Fruit fly (Drosophila melanogaster) whole organism, embryonic: ENCODE results near the gene osp.

Source experiments
- CG14667 ChIP-seq: fragments of 200-800 bp; sonication (Bioruptor generic); IDR thresholded peaks from 2 replicates; pipeline ENCODE4 v1.3.6; 2022; ENCODE audit warnings: missing biosample characterization, missing genetic modification characterization
- CG15479 ChIP-seq: fragments of 200-800 bp; sonication (Bioruptor generic); optimal IDR thresholded peaks from 3 replicates; lab custom pipeline; 2019; ENCODE audit warnings: missing biosample characterization, mild to moderate bottlenecking, missing genetic modification characterization, moderate library complexity
- CG7556 ChIP-seq: fragments of 200-800 bp; sonication (Bioruptor generic); optimal IDR thresholded peaks from 2 replicates; lab custom pipeline; 2017; ENCODE audit warnings: missing biosample characterization, mild to moderate bottlenecking, missing genetic modification characterization
- Dp ChIP-seq: fragments of 200-800 bp; sonication (Bioruptor generic); optimal IDR thresholded peaks from 2 replicates; lab custom pipeline; 2018; ENCODE audit warnings: missing biosample characterization, mild to moderate bottlenecking, missing genetic modification characterization, moderate library complexity
- NK7.1 ChIP-seq: fragments of 200-800 bp; sonication (Bioruptor generic); optimal IDR thresholded peaks from 3 replicates; lab custom pipeline; 2016; ENCODE audit warnings: missing biosample characterization, missing genetic modification characterization
- Ptx1 ChIP-seq: fragments of 200-800 bp; sonication (Bioruptor generic); IDR thresholded peaks from 2 replicates; pipeline ENCODE4 v1.3.6; 2022; ENCODE audit warnings: missing biosample characterization, missing genetic modification characterization
- Ssrp ChIP-seq: fragments of 200-800 bp; sonication (Bioruptor generic); optimal IDR thresholded peaks from 2 replicates; lab custom pipeline; 2018; ENCODE audit warnings: missing biosample characterization, mild to moderate bottlenecking, missing genetic modification characterization, moderate library complexity
- ase ChIP-seq: fragments of 200-800 bp; sonication (Bioruptor generic); IDR thresholded peaks from 3 replicates; pipeline ENCODE4 v1.3.6; 2022; ENCODE audit warnings: missing biosample characterization, missing genetic modification characterization
- fru ChIP-seq: fragments of >200 bp; optimal IDR thresholded peaks from 2 replicates; lab custom pipeline; 2017
- her ChIP-seq: fragments of 200-800 bp; sonication (Bioruptor generic); optimal IDR thresholded peaks from 2 replicates; lab custom pipeline; 2016; ENCODE audit warnings: missing biosample characterization, missing genetic modification characterization
- ind ChIP-seq: fragments of 200-800 bp; sonication (Bioruptor generic); optimal IDR thresholded peaks from 3 replicates; lab custom pipeline; 2016; ENCODE audit warnings: missing biosample characterization, missing genetic modification characterization
- pum ChIP-seq: fragments of 200-800 bp; sonication (Bioruptor generic); optimal IDR thresholded peaks from 2 replicates; lab custom pipeline; 2016; ENCODE audit warnings: missing biosample characterization, missing genetic modification characterization
- tup ChIP-seq: fragments of 200-800 bp; sonication (Bioruptor generic); optimal IDR thresholded peaks from 2 replicates; lab custom pipeline; 2016; ENCODE audit warnings: missing biosample characterization, mild to moderate bottlenecking, missing genetic modification characterization, moderate library complexity

dm6 chr2L:14623854-14624253 is 65.3 kb downstream of the osp start:
- TF ChIP-seq CG15479 (GFP tag; lab: Kevin White, UChicago) (no peak), Ssrp (tag; lab: Kevin White, UChicago) (no peak), CG7556 (GFP tag; lab: Kevin White, UChicago) (no peak), ase (GFP tag; lab: Robert Waterston, UW) (no peak), Dp (GFP tag; lab: Kevin White, UChicago) (no peak), ind (GFP tag; lab: Kevin White, UChicago) (no peak), tup (no peak), Ptx1 (GFP tag; lab: Robert Waterston, UW) (no peak), fru (no peak), her (GFP tag; lab: Kevin White, UChicago) (no peak), NK7.1 (GFP tag; lab: Kevin White, UChicago) (no peak), CG14667 (no peak), pum (GFP tag; lab: Kevin White, UChicago) (no peak)
